Worm (Caenorhabditis elegans): ENCODE measurements around the gene rpt-4.

ce11 chrII:55204-55603 is 9.2 kb upstream of the rpt-4 start, which contains the start of gene tre-5:
- TF ChIP-seq dpl-1 (GFP tag; optimal IDR thresholded peaks at IDR 0.05) (no peak), pag-3 (tag; optimal IDR thresholded peaks at IDR 0.05; ENCODE audit: borderline replicate concordance, insufficient read depth) (no peak), lin-39 (tag; optimal IDR thresholded peaks at IDR 0.05) (no peak)
